Worm (Caenorhabditis elegans) whole organism, young adult: ENCODE data around the gene F47B8.3.

Experiments used
- T07F8.4 ChIP-seq: sonication (generic microtip); optimal IDR thresholded peaks from 2 replicates; lab custom pipeline; 2016; ENCODE audit warnings: mild to moderate bottlenecking, missing genetic modification characterization, moderate library complexity, missing compliant biosample characterization
- T26A5.8 ChIP-seq: sonication (generic microtip); optimal IDR thresholded peaks from 2 replicates; lab custom pipeline; 2016; ENCODE audit warnings: missing genetic modification characterization, missing compliant biosample characterization
- ceh-91 ChIP-seq: fragments of 200-800 bp; sonication (Bioruptor generic); IDR thresholded peaks from 2 replicates; pipeline ENCODE4 v1.3.6; 2022; ENCODE audit warnings: missing genetic modification reagents, missing genetic modification characterization, missing compliant biosample characterization
- egl-44 ChIP-seq: fragments of 200-800 bp; sonication (Bioruptor generic); IDR thresholded peaks from 2 replicates; pipeline ENCODE4 v1.3.6; 2022; ENCODE audit warnings: missing genetic modification reagents, missing genetic modification characterization, missing compliant biosample characterization
- hmg-20 ChIP-seq: fragments of 200-800 bp; sonication (Bioruptor generic); IDR thresholded peaks from 2 replicates; pipeline ENCODE4 v1.3.6; 2022; ENCODE audit warnings: missing genetic modification reagents, missing genetic modification characterization, missing compliant biosample characterization
- lin-26 ChIP-seq: fragments of 200-800 bp; sonication (Bioruptor generic); IDR thresholded peaks from 2 replicates; pipeline ENCODE4 v1.3.6; 2022; ENCODE audit warnings: missing genetic modification reagents, missing genetic modification characterization, missing compliant biosample characterization
- lsy-27 ChIP-seq: sonication (generic microtip); optimal IDR thresholded peaks from 2 replicates; lab custom pipeline; 2017; ENCODE audit warnings: missing genetic modification characterization, mild to moderate bottlenecking, missing compliant biosample characterization, antibody characterized with exemption, missing genotype, borderline replicate concordance; ENCODE audit not compliant: insufficient read depth
- nfya-1 ChIP-seq: sonication (generic microtip); optimal IDR thresholded peaks from 2 replicates; lab custom pipeline; 2017; ENCODE audit warnings: antibody characterized with exemption, missing compliant biosample characterization, missing genetic modification characterization, borderline replicate concordance; ENCODE audit not compliant: insufficient read depth
- nhr-80 ChIP-seq: sonication (generic microtip); optimal IDR thresholded peaks from 2 replicates; lab custom pipeline; 2016; ENCODE audit warnings: missing genetic modification characterization, missing compliant biosample characterization
- rcor-1 ChIP-seq: fragments of 200-800 bp; sonication (Bioruptor generic); IDR thresholded peaks from 2 replicates; pipeline ENCODE4 v1.3.6; 2022; ENCODE audit warnings: missing genetic modification reagents, missing genetic modification characterization, missing compliant biosample characterization
- unc-62 ChIP-seq: fragments of 150-350 bp; optimal IDR thresholded peaks from 2 replicates; lab custom pipeline; 2014; ENCODE audit warnings: missing biosample characterization, missing genetic modification reagents, missing genetic modification characterization

ce11 chrV:14333116-14333515 is 10.3 kb upstream of the F47B8.3 start, which contains the start of gene srm-4:
- TF ChIP-seq lin-26 (no peak), rcor-1 (GFP tag; lab: Robert Waterston, UW) (no peak), ceh-91 (no peak), unc-62 (no peak), nhr-80 (no peak), T26A5.8 (tag; lab: Kevin White, UChicago) (no peak), hmg-20 (GFP tag; lab: Robert Waterston, UW) (no peak), nfya-1 (tag; lab: Kevin White, UChicago) (no peak), egl-44 (GFP tag; lab: Robert Waterston, UW) (no peak), T07F8.4 (tag; lab: Kevin White, UChicago) (no peak), lsy-27 (no peak)
